Worm (Caenorhabditis elegans) whole organism, young adult: ENCODE measurements around the gene dsc-4.
A peak's percentile ranks its signal among the peaks of the same experiment; 100 is the strongest.

Source experiments
- B0261.1 ChIP-seq: sonication (generic microtip); optimal IDR thresholded peaks from 2 replicates; lab custom pipeline; 2016; ENCODE audit warnings: mild to moderate bottlenecking, missing genetic modification characterization, moderate library complexity, missing compliant biosample characterization
- B0336.3 ChIP-seq: fragments of 200-800 bp; sonication (Bioruptor generic); IDR thresholded peaks from 2 replicates; pipeline ENCODE4 v1.3.6; 2022; ENCODE audit warnings: missing genetic modification characterization, missing compliant biosample characterization
- F22D6.2 ChIP-seq: sonication (generic microtip); optimal IDR thresholded peaks from 2 replicates; lab custom pipeline; 2016; ENCODE audit warnings: mild to moderate bottlenecking, missing genetic modification characterization, missing compliant biosample characterization
- F39B2.1 ChIP-seq: fragments of 200-800 bp; sonication (Bioruptor generic); IDR thresholded peaks from 2 replicates; pipeline ENCODE4 v1.3.6; 2022; ENCODE audit warnings: missing genetic modification reagents, missing genetic modification characterization, missing compliant biosample characterization
- F49E8.2 ChIP-seq: sonication (generic microtip); optimal IDR thresholded peaks from 3 replicates; lab custom pipeline; 2017; ENCODE audit warnings: missing genetic modification characterization, mild to moderate bottlenecking, missing compliant biosample characterization, antibody characterized with exemption, moderate library complexity; ENCODE audit not compliant: insufficient read depth
- F57C9.4 ChIP-seq: sonication (generic microtip); optimal IDR thresholded peaks from 2 replicates; lab custom pipeline; 2017; ENCODE audit warnings: mild to moderate bottlenecking, missing genetic modification characterization, missing compliant biosample characterization
- Y56A3A.18 ChIP-seq: fragments of 200-800 bp; sonication (Bioruptor generic); IDR thresholded peaks from 2 replicates; pipeline ENCODE4 v1.3.6; 2022; ENCODE audit warnings: missing genetic modification reagents, missing genetic modification characterization, missing compliant biosample characterization
- Y95B8A.8 ChIP-seq: fragments of 200-800 bp; sonication (Bioruptor generic); IDR thresholded peaks from 2 replicates; pipeline ENCODE4 v1.3.6; 2022; ENCODE audit warnings: missing genetic modification reagents, missing genetic modification characterization, missing compliant biosample characterization
- aptf-2 ChIP-seq: fragments of 200-800 bp; sonication (Bioruptor generic); conservative IDR thresholded peaks from 2 replicates; pipeline ENCODE4 v1.3.6; 2022; ENCODE audit warnings: missing genetic modification reagents, missing genetic modification characterization, missing compliant biosample characterization
- aptf-3 ChIP-seq: fragments of 200-800 bp; sonication (Bioruptor generic); IDR thresholded peaks from 2 replicates; pipeline ENCODE4 v1.3.6; 2022; ENCODE audit warnings: missing genetic modification characterization, missing compliant biosample characterization
- athp-1 ChIP-seq: sonication (generic microtip); optimal IDR thresholded peaks from 2 replicates; lab custom pipeline; 2017; ENCODE audit warnings: mild to moderate bottlenecking, missing genetic modification characterization, missing compliant biosample characterization
- attf-5 ChIP-seq: fragments of 200-800 bp; sonication (Bioruptor generic); optimal IDR thresholded peaks from 2 replicates; lab custom pipeline; 2018; ENCODE audit warnings: mild to moderate bottlenecking, missing genetic modification characterization, missing compliant biosample characterization
- bed-1 ChIP-seq: fragments of 200-800 bp; sonication (Bioruptor generic); IDR thresholded peaks from 2 replicates; pipeline ENCODE4 v1.3.6; 2022; ENCODE audit warnings: missing genetic modification reagents, missing genetic modification characterization, missing compliant biosample characterization
- ceh-27 ChIP-seq: fragments of 200-800 bp; sonication (Bioruptor generic); optimal IDR thresholded peaks from 2 replicates; lab custom pipeline; 2018; ENCODE audit warnings: mild to moderate bottlenecking, missing genetic modification characterization, moderate library complexity, missing compliant biosample characterization
- let-607 ChIP-seq, 2 experiments: fragments of 200-800 bp in 1 of 2; sonication (Bioruptor generic) in 1 of 2; sonication (generic microtip) in 1 of 2; optimal IDR thresholded peaks; 2 replicates each; lab custom pipeline; 2016 to 2018; ENCODE audit warnings: mild to moderate bottlenecking in 2 of 2, missing compliant biosample characterization in 2 of 2, missing genetic modification characterization in 2 of 2, moderate library complexity in 2 of 2, missing genotype in 1 of 2
- lin-54 ChIP-seq: fragments of 200-800 bp; sonication (Bioruptor generic); optimal IDR thresholded peaks from 2 replicates; lab custom pipeline; 2018; ENCODE audit warnings: mild to moderate bottlenecking, missing genetic modification characterization, missing compliant biosample characterization
- madf-6 ChIP-seq: fragments of 200-800 bp; sonication (Bioruptor generic); IDR thresholded peaks from 2 replicates; pipeline ENCODE4 v1.3.6; 2022; ENCODE audit warnings: missing genetic modification reagents, missing genetic modification characterization, missing compliant biosample characterization
- mel-28 ChIP-seq: sonication (generic microtip); optimal IDR thresholded peaks from 2 replicates; lab custom pipeline; 2016; ENCODE audit warnings: borderline replicate concordance, mild to moderate bottlenecking, missing genetic modification characterization, missing compliant biosample characterization
- nfyb-1 ChIP-seq: fragments of 200-800 bp; sonication (Bioruptor generic); IDR thresholded peaks from 2 replicates; pipeline ENCODE4 v1.3.6; 2022; ENCODE audit warnings: missing genetic modification reagents, missing genetic modification characterization, missing compliant biosample characterization
- nhr-90 ChIP-seq: sonication (generic microtip); optimal IDR thresholded peaks from 2 replicates; lab custom pipeline; 2016; ENCODE audit warnings: missing genotype, mild to moderate bottlenecking, missing genetic modification characterization, missing compliant biosample characterization
- rec-8 ChIP-seq, 2 experiments: sonication (generic microtip); optimal IDR thresholded peaks; 2 replicates each; lab custom pipeline; 2016; ENCODE audit warnings: mild to moderate bottlenecking in 2 of 2, missing genetic modification characterization in 2 of 2, missing genetic modification reagents in 2 of 2, missing genotype in 2 of 2, missing biosample characterization in 1 of 2, missing compliant biosample characterization in 1 of 2, moderate library complexity in 1 of 2
- sdz-38 ChIP-seq: sonication (generic microtip); optimal IDR thresholded peaks from 2 replicates; lab custom pipeline; 2016; ENCODE audit warnings: missing genotype, missing genetic modification characterization, missing compliant biosample characterization
- snpc-1.1 ChIP-seq: sonication (generic microtip); optimal IDR thresholded peaks from 2 replicates; lab custom pipeline; 2017; ENCODE audit warnings: missing genetic modification characterization, mild to moderate bottlenecking, missing compliant biosample characterization, antibody characterized with exemption, moderate library complexity, missing genotype, missing genetic modification reagents; ENCODE audit not compliant: insufficient read depth
- somi-1 ChIP-seq: fragments of 200-800 bp; sonication (Bioruptor generic); optimal IDR thresholded peaks from 2 replicates; lab custom pipeline; 2018; ENCODE audit warnings: mild to moderate bottlenecking, missing genetic modification characterization, missing compliant biosample characterization
- tbp1 ChIP-seq: fragments of 200-800 bp; sonication (Bioruptor generic); optimal IDR thresholded peaks from 2 replicates; lab custom pipeline; 2018; ENCODE audit warnings: mild to moderate bottlenecking, missing genetic modification characterization, missing compliant biosample characterization
- zfh-2 ChIP-seq: fragments of 200-800 bp; sonication (Bioruptor generic); conservative IDR thresholded peaks from 2 replicates; pipeline ENCODE4 v1.3.6; 2022; ENCODE audit warnings: missing genetic modification reagents, missing genetic modification characterization, missing compliant biosample characterization
- ztf-25 ChIP-seq: fragments of 200-800 bp; sonication (Bioruptor generic); IDR thresholded peaks from 2 replicates; pipeline ENCODE4 v1.3.6; 2022; ENCODE audit warnings: missing genetic modification reagents, missing genetic modification characterization, missing compliant biosample characterization

The dsc-4 gene

ce11 chrIV:274185-274584 is 46.2 kb downstream of the dsc-4 start, which contains the start of gene sma-10 (continued):
- peak in 1 of 2 experiments; percentile 24 for TF ChIP-seq let-607 (tag; optimal IDR thresholded peaks at IDR 0.05; lab: Kevin White, UChicago)
- no peak for TF ChIP-seq snpc-1.1 (tag; lab: Kevin White, UChicago)
- TF ChIP-seq, all 124 proteins: peak for 10

DNA sequence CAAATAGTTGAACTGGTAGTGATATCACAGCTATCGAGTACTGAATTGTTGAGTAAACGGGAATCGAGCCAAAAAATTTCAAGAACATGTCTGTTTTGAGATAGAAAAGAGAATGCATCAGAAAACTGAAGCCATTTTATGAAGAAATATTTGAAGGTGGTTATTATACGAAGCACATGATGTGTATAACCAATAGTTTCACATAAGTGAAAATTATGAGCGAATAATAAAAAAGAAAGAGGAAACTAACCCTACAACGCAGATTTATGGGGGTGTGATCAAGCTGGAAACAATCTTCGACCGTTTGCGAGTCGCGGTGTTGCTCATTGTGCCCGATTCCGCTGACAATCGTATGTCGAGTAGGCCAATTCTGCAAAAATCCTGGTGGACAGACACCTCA is 47.0 kb downstream of the dsc-4 start, which contains the start of gene srh-282:
Gene srh-282, minus strand, starts transcription at position 101 of the 400 bp plus-strand sequence.
- no peak for TF ChIP-seq B0336.3 (GFP tag; lab: Robert Waterston, UW)
- no peak for TF ChIP-seq bed-1 (GFP tag; lab: Robert Waterston, UW)
- TF ChIP-seq sdz-38 (tag; lab: Kevin White, UChicago), result no peak
- no peak for TF ChIP-seq ceh-27
- TF ChIP-seq athp-1 (tag; lab: Kevin White, UChicago), result no peak
- TF ChIP-seq rec-8 (tag; optimal IDR thresholded peaks at IDR 0.05; lab: Kevin White, UChicago), result no peak
- TF ChIP-seq nhr-90, result no peak
- TF ChIP-seq ztf-25 (GFP tag; lab: Robert Waterston, UW), result no peak
- TF ChIP-seq madf-6, result no peak
- no peak for TF ChIP-seq F49E8.2 (tag; lab: Kevin White, UChicago)
- TF ChIP-seq aptf-3, result no peak
- no peak for TF ChIP-seq nfyb-1 (GFP tag; lab: Robert Waterston, UW)
- TF ChIP-seq F57C9.4 (tag; lab: Kevin White, UChicago), result no peak

ce11 chrIV:269107-269506 is 51.2 kb downstream of the dsc-4 start, which contains the start of gene T21D12.11:
Gene T21D12.11 (plus strand): TSS chrIV:269407.
- no peak for TF ChIP-seq aptf-2 (GFP tag; lab: Robert Waterston, UW)

ce11 chrIV:266148-266547 is 54.2 kb downstream of the dsc-4 start, which contains the start of gene T21D12.12:
Gene T21D12.12 (plus strand): TSS chrIV:266448.
- no peak for TF ChIP-seq Y95B8A.8 (GFP tag; lab: Robert Waterston, UW)
- no peak for TF ChIP-seq attf-5 (GFP tag; lab: Kevin White, UChicago)
- TF ChIP-seq B0261.1 (tag; lab: Kevin White, UChicago), result no peak
- no peak for TF ChIP-seq let-607 (tag; optimal IDR thresholded peaks at IDR 0.05; lab: Kevin White, UChicago)
- TF ChIP-seq nfyb-1 (GFP tag; lab: Robert Waterston, UW), result no peak
- no peak for TF ChIP-seq F39B2.1 (GFP tag; lab: Robert Waterston, UW)
- TF ChIP-seq Y56A3A.18, result no peak
- TF ChIP-seq zfh-2 (GFP tag; lab: Robert Waterston, UW), result no peak
- TF ChIP-seq tbp1 (GFP tag; lab: Kevin White, UChicago), result no peak
- no peak for TF ChIP-seq mel-28 (tag; lab: Kevin White, UChicago)
- TF ChIP-seq somi-1 (GFP tag; lab: Kevin White, UChicago), result no peak
- no peak for TF ChIP-seq aptf-3
- TF ChIP-seq rec-8 (tag; optimal IDR thresholded peaks at IDR 0.05; lab: Kevin White, UChicago), result no peak
- no peak for TF ChIP-seq F22D6.2 (tag; lab: Kevin White, UChicago)
- TF ChIP-seq lin-54 (GFP tag; lab: Kevin White, UChicago), result no peak
